Worm (Caenorhabditis elegans) whole organism, L2 larva: ENCODE measurements around the gene rsks-1.
"Not testable (repeated sequence)": the region's sequence is repeated elsewhere in the genome, so short reads cannot be mapped to it uniquely, and the experiment has no call there.

ENCODE experiments used
- C34F6.9 ChIP-seq: fragments of 150-350 bp; optimal IDR thresholded peaks from 2 replicates; lab custom pipeline; 2014; ENCODE audit warnings: missing biosample characterization, missing genetic modification characterization
- F13H6.1 ChIP-seq: sonication (generic microtip); optimal IDR thresholded peaks from 2 replicates; lab custom pipeline; 2016; ENCODE audit warnings: missing genetic modification characterization, missing compliant biosample characterization
- R02D3.7 ChIP-seq: fragments of 150-350 bp; optimal IDR thresholded peaks from 2 replicates; lab custom pipeline; 2014; ENCODE audit warnings: missing biosample characterization, missing genetic modification characterization
- Y55F3AM.14 ChIP-seq: fragments of 200-800 bp; sonication (Bioruptor generic); optimal IDR thresholded peaks from 2 replicates; lab custom pipeline; 2018; ENCODE audit warnings: mild to moderate bottlenecking, missing genetic modification characterization, missing compliant biosample characterization
- ZK546.5 ChIP-seq: sonication (generic microtip); optimal IDR thresholded peaks from 2 replicates; lab custom pipeline; 2017; ENCODE audit warnings: missing biosample characterization, missing genetic modification characterization
- alr-1 ChIP-seq: fragments of 150-350 bp; optimal IDR thresholded peaks from 2 replicates; lab custom pipeline; 2014; ENCODE audit warnings: missing biosample characterization, missing genetic modification characterization
- ama-1 ChIP-seq: fragments of 150-350 bp; optimal IDR thresholded peaks from 2 replicates; lab custom pipeline; 2018; ENCODE audit warnings: inconsistent platforms
- ceh-16 ChIP-seq: fragments of 150-350 bp; optimal IDR thresholded peaks from 2 replicates; lab custom pipeline; 2014; ENCODE audit warnings: missing biosample characterization, missing genetic modification characterization
- crh-2 ChIP-seq: sonication (generic microtip); optimal IDR thresholded peaks from 2 replicates; lab custom pipeline; 2017; ENCODE audit warnings: missing biosample characterization, missing genetic modification characterization
- egl-27 ChIP-seq: sonication (generic microtip); optimal IDR thresholded peaks from 3 replicates; lab custom pipeline; 2017; ENCODE audit warnings: missing biosample characterization, missing genetic modification reagents, missing genetic modification characterization
- elt-1 ChIP-seq: fragments of 150-350 bp; optimal IDR thresholded peaks from 2 replicates; lab custom pipeline; 2014; ENCODE audit warnings: missing biosample characterization, missing genetic modification characterization
- elt-3 ChIP-seq: sonication (generic microtip); optimal IDR thresholded peaks from 2 replicates; lab custom pipeline; 2017; ENCODE audit warnings: missing biosample characterization, missing genetic modification characterization
- fos-1 ChIP-seq: fragments of 150-350 bp; optimal IDR thresholded peaks from 2 replicates; lab custom pipeline; 2014; ENCODE audit warnings: missing biosample characterization, missing genetic modification characterization
- gmeb-1 ChIP-seq: fragments of 150-350 bp; optimal IDR thresholded peaks from 2 replicates; lab custom pipeline; 2014; ENCODE audit warnings: missing biosample characterization, missing genetic modification characterization
- lin-11 ChIP-seq: fragments of 150-350 bp; sonication (generic microtip); optimal IDR thresholded peaks from 2 replicates; lab custom pipeline; 2014; ENCODE audit warnings: missing biosample characterization, missing genetic modification characterization, inconsistent platforms, mixed read lengths
- lin-39 ChIP-seq: fragments of 150-350 bp; optimal IDR thresholded peaks from 2 replicates; lab custom pipeline; 2014; ENCODE audit warnings: missing biosample characterization, missing genetic modification reagents, missing genetic modification characterization
- mab-5 ChIP-seq: fragments of 150-350 bp; optimal IDR thresholded peaks from 2 replicates; lab custom pipeline; 2014; ENCODE audit warnings: missing biosample characterization, missing genetic modification characterization
- mbf-1 ChIP-seq: sonication (generic microtip); optimal IDR thresholded peaks from 2 replicates; lab custom pipeline; 2017; ENCODE audit warnings: missing biosample characterization, missing genetic modification characterization
- nhr-10 ChIP-seq: sonication (generic microtip); optimal IDR thresholded peaks from 2 replicates; lab custom pipeline; 2017; ENCODE audit warnings: missing biosample characterization, missing genetic modification characterization
- nhr-11 ChIP-seq: fragments of 150-350 bp; optimal IDR thresholded peaks from 2 replicates; lab custom pipeline; 2014; ENCODE audit warnings: missing biosample characterization, missing genetic modification characterization
- nhr-12 ChIP-seq: fragments of 150-350 bp; optimal IDR thresholded peaks from 2 replicates; lab custom pipeline; 2014; ENCODE audit warnings: missing biosample characterization, missing genetic modification characterization
- nhr-129 ChIP-seq: fragments of 150-350 bp; optimal IDR thresholded peaks from 2 replicates; lab custom pipeline; 2014; ENCODE audit warnings: missing biosample characterization, missing genetic modification characterization
- nhr-23 ChIP-seq: fragments of 150-350 bp; optimal IDR thresholded peaks from 2 replicates; lab custom pipeline; 2014; ENCODE audit warnings: missing biosample characterization, missing genetic modification reagents, missing genetic modification characterization
- nhr-6 ChIP-seq: fragments of 150-350 bp; optimal IDR thresholded peaks from 2 replicates; lab custom pipeline; 2014; ENCODE audit warnings: missing biosample characterization, missing genetic modification characterization
- nhr-77 ChIP-seq: fragments of 150-350 bp; optimal IDR thresholded peaks from 2 replicates; lab custom pipeline; 2014; ENCODE audit warnings: missing biosample characterization, missing genetic modification characterization
- peb-1 ChIP-seq: fragments of 150-350 bp; optimal IDR thresholded peaks from 2 replicates; lab custom pipeline; 2014; ENCODE audit warnings: missing biosample characterization, missing genetic modification characterization
- sem-4 ChIP-seq: fragments of 150-350 bp; optimal IDR thresholded peaks from 2 replicates; lab custom pipeline; 2014; ENCODE audit warnings: missing biosample characterization, missing genetic modification reagents, missing genetic modification characterization
- skn-1 ChIP-seq: sonication (generic microtip); optimal IDR thresholded peaks from 2 replicates; lab custom pipeline; 2017; ENCODE audit warnings: missing biosample characterization, missing genetic modification characterization
- sma-3 ChIP-seq: sonication (generic microtip); optimal IDR thresholded peaks from 2 replicates; lab custom pipeline; 2016; ENCODE audit warnings: missing genetic modification reagents, missing genetic modification characterization, missing compliant biosample characterization
- snpc-4 ChIP-seq: fragments of 150-350 bp; optimal IDR thresholded peaks from 2 replicates; lab custom pipeline; 2014; ENCODE audit warnings: missing biosample characterization, missing genetic modification characterization
- unc-55 ChIP-seq: fragments of 150-350 bp; sonication (generic microtip); optimal IDR thresholded peaks from 3 replicates; lab custom pipeline; 2014; ENCODE audit warnings: missing biosample characterization, missing genetic modification reagents, missing genetic modification characterization
- zag-1 ChIP-seq: fragments of 150-350 bp; optimal IDR thresholded peaks from 2 replicates; lab custom pipeline; 2014; ENCODE audit warnings: missing biosample characterization, missing genetic modification characterization
- ztf-1 ChIP-seq: fragments of 200-800 bp; sonication (Bioruptor generic); conservative IDR thresholded peaks from 2 replicates; pipeline ENCODE4 v1.3.6; 2022; ENCODE audit warnings: missing genetic modification characterization, missing compliant biosample characterization
- ztf-11 ChIP-seq: sonication (generic microtip); optimal IDR thresholded peaks from 2 replicates; lab custom pipeline; 2017; ENCODE audit warnings: missing biosample characterization, missing genetic modification characterization

The rsks-1 gene

ce11 chrIII:11221583-11222191, 23.2 kb upstream of the rsks-1 start:
- no peak for TF ChIP-seq R02D3.7
- TF ChIP-seq F13H6.1 (tag; lab: Kevin White, UChicago), result no peak
- TF ChIP-seq ceh-16 (tag; lab: Kevin White, UChicago), result no peak
- no peak for TF ChIP-seq nhr-77
- no peak for TF ChIP-seq elt-1
- TF ChIP-seq nhr-6, result no peak
- TF ChIP-seq mbf-1 (tag; lab: Kevin White, UChicago), result no peak
- TF ChIP-seq ama-1 (lab: Kevin White, UChicago), result no peak
- no peak for TF ChIP-seq sma-3 (GFP tag; lab: Kevin White, UChicago)
- TF ChIP-seq unc-55, result no peak
- no peak for TF ChIP-seq egl-27 (tag; lab: Kevin White, UChicago)
- no peak for TF ChIP-seq ztf-11 (tag; lab: Kevin White, UChicago)
- no peak for TF ChIP-seq mab-5
- TF ChIP-seq sem-4, result no peak
- no peak for TF ChIP-seq nhr-11 (tag; lab: Kevin White, UChicago)
- TF ChIP-seq peb-1 (tag; lab: Kevin White, UChicago), result no peak
- TF ChIP-seq nhr-23 (tag; lab: Kevin White, UChicago), result no peak
- TF ChIP-seq Y55F3AM.14 (GFP tag; lab: Kevin White, UChicago), result no peak
- TF ChIP-seq elt-3 (tag; lab: Kevin White, UChicago), result no peak

DNA sequence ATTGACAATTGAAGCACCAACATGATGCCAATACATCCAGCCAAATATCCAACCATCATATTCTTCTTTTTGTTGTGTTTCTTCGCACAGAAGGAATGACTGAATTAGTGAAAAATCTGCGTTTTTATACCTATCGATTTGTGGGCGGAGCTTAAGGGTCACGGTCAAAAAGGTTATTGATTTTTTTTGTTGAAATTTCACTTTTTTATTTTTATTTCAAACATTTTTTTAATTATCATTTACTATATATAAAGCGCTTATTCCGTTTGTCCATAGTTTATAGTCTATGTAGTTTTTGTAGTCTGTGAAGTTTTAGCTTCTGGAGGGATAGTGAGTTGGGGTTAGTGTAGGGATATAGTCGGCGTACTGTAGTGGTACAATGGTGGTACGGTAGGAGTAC, 20.9 kb upstream of the rsks-1 start, which contains the start of gene Y47D3A.13:
Gene Y47D3A.13 (minus strand): TSS at position 101 of the 400 bp plus-strand sequence.
- not testable (repeated sequence) for TF ChIP-seq alr-1 (tag; lab: Kevin White, UChicago); Y55F3AM.14 (GFP tag; lab: Kevin White, UChicago); sma-3 (GFP tag; lab: Kevin White, UChicago)

DNA sequence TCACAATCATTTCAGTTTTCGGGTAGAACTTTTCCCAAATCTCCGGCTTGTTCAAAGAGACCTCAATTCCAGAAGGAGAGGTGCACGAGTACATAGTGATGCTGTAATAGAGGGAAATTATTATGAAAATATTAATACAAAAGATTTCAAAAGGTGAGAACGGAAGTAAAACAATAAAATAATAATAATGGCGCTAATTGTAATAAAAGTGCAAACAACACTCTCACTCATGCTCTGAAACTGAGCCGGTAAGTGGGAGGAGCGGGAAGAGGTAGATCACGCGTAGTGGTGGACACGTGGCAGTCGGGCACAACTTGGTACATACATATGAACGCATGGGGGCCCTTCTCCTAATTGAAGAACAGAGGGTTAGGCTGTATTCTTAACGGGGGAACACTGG, 17.9 kb upstream of the rsks-1 start, which contains the start of gene tbx-37:
Gene tbx-37 (minus strand): TSS at position 101 of the 400 bp plus-strand sequence.
- TF ChIP-seq nhr-10 (tag; lab: Kevin White, UChicago) (no peak), nhr-6 (no peak), skn-1 (tag; lab: Kevin White, UChicago) (no peak), zag-1 (tag; lab: Kevin White, UChicago) (no peak), ztf-1 (GFP tag; lab: Robert Waterston, UW) (no peak), mab-5 (no peak), elt-1 (no peak), Y55F3AM.14 (GFP tag; lab: Kevin White, UChicago) (no peak), nhr-129 (no peak), elt-3 (tag; lab: Kevin White, UChicago) (no peak), sma-3 (GFP tag; lab: Kevin White, UChicago) (no peak), sem-4 (no peak)

- TF ChIP-seq C34F6.9 (tag; lab: Kevin White, UChicago), result no peak
- no peak for TF ChIP-seq nhr-6
- TF ChIP-seq, all 48 proteins: peak for 0
Observed at ce11 chrIII:11230581-11230980, 14.3 kb upstream of the rsks-1 start.

DNA sequence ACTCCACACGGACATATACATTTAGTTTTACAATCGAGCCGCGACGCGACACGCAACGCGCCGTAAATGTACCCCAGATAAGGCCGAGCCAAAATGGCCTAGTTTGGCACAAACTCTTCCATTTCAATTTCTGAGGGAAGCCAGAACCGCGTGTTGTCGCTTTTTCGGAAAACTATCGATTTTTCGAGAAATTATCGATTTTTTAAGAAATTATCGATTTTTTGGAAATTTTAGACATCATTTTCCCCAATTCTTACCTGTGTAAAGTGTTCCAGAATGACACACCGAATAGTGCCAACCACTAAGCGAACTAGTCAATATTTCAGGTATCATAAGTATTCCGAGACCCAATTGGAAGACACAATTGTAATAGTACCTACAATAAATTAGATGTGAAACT, 13.5 kb upstream of the rsks-1 start:
- TF ChIP-seq gmeb-1, result no peak
- TF ChIP-seq C34F6.9 (tag; lab: Kevin White, UChicago), result no peak
- no peak for TF ChIP-seq nhr-12

DNA sequence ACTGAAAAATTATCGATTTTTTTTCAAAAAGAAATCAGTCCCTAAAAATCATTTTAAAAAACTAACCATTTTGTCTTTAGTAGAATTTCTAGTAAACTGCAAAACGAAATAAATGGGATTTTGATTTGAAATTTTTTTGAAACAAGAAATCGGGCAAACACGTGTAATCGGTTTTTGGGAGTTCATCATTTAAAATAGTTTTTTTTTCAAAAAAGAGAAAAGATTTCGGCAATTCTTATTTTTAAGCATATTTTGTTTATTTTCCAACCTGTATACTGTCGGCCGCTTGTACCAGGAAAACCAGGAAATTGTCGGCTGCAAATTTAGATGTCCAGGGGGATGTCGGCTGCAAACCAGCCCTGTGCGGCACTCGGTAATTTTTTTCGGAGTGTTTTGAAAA, 13.0 kb upstream of the rsks-1 start, which contains the start of gene elo-8:
Gene elo-8 (minus strand): TSS at position 101 of the 400 bp plus-strand sequence.
- TF ChIP-seq ztf-11 (tag; lab: Kevin White, UChicago), result no peak
- no peak for TF ChIP-seq fos-1 (tag; lab: Kevin White, UChicago)
- no peak for TF ChIP-seq ZK546.5
- no peak for TF ChIP-seq crh-2 (tag; lab: Kevin White, UChicago)
- TF ChIP-seq lin-39 (tag; lab: Kevin White, UChicago), result no peak
- no peak for TF ChIP-seq nhr-6
- no peak for TF ChIP-seq lin-11
- TF ChIP-seq snpc-4, result no peak
- no peak for TF ChIP-seq elt-1
- TF ChIP-seq nhr-77, result no peak
- TF ChIP-seq egl-27 (tag; lab: Kevin White, UChicago), result no peak
- TF ChIP-seq elt-3 (tag; lab: Kevin White, UChicago), result no peak
- no peak for TF ChIP-seq nhr-23 (tag; lab: Kevin White, UChicago)
- no peak for TF ChIP-seq F13H6.1 (tag; lab: Kevin White, UChicago)
